Fruit fly (Drosophila melanogaster) whole organism, embryonic: Measurements from ENCODE around the gene CG9302.

ENCODE experiments used
- Antp ChIP-seq: fragments of 200-800 bp; sonication (Bioruptor generic); optimal IDR thresholded peaks from 3 replicates; lab custom pipeline; 2016; ENCODE audit warnings: missing biosample characterization, missing genetic modification characterization
- CG10959 ChIP-seq: fragments of 200-800 bp; sonication (Bioruptor generic); IDR thresholded peaks from 2 replicates; pipeline ENCODE4 v1.3.6; 2022; ENCODE audit warnings: missing biosample characterization, missing genetic modification characterization
- CG11085 ChIP-seq: fragments of 200-800 bp; sonication (Bioruptor generic); IDR thresholded peaks from 2 replicates; pipeline ENCODE4 v1.3.6; 2022; ENCODE audit warnings: missing biosample characterization, missing genetic modification characterization
- CG11093 ChIP-seq: fragments of 200-800 bp; sonication (Bioruptor generic); IDR thresholded peaks from 3 replicates; pipeline ENCODE4 v1.3.6; 2022; ENCODE audit warnings: missing biosample characterization, missing genetic modification characterization
- CG13424 ChIP-seq: fragments of 200-800 bp; sonication (Bioruptor generic); optimal IDR thresholded peaks from 2 replicates; lab custom pipeline; 2019; ENCODE audit warnings: missing biosample characterization, mild to moderate bottlenecking, missing genetic modification characterization, moderate library complexity
- CG14667 ChIP-seq: fragments of 200-800 bp; sonication (Bioruptor generic); IDR thresholded peaks from 2 replicates; pipeline ENCODE4 v1.3.6; 2022; ENCODE audit warnings: missing biosample characterization, missing genetic modification characterization
- CG1647 ChIP-seq: fragments of 200-800 bp; sonication (Bioruptor generic); optimal IDR thresholded peaks from 3 replicates; lab custom pipeline; 2016; ENCODE audit warnings: missing biosample characterization, missing genetic modification characterization
- CG16815 ChIP-seq: fragments of 200-800 bp; sonication (Bioruptor generic); optimal IDR thresholded peaks from 3 replicates; lab custom pipeline; 2017; ENCODE audit warnings: missing biosample characterization, mild to moderate bottlenecking, missing genetic modification characterization
- CG17361 ChIP-seq: fragments of 200-800 bp; sonication (Bioruptor generic); IDR thresholded peaks from 3 replicates; pipeline ENCODE4 v1.3.6; 2022; ENCODE audit warnings: missing biosample characterization, missing genetic modification characterization
- CG17802 ChIP-seq: fragments of 200-800 bp; sonication (Bioruptor generic); optimal IDR thresholded peaks from 2 replicates; lab custom pipeline; 2018; ENCODE audit warnings: missing biosample characterization, mild to moderate bottlenecking, missing genetic modification characterization, moderate library complexity
- CG18476 ChIP-seq: fragments of 200-800 bp; sonication (Bioruptor generic); optimal IDR thresholded peaks from 2 replicates; lab custom pipeline; 2016; ENCODE audit warnings: missing biosample characterization, mild to moderate bottlenecking, missing genetic modification characterization
- CG18619 ChIP-seq: fragments of 200-800 bp; sonication (Bioruptor generic); optimal IDR thresholded peaks from 3 replicates; lab custom pipeline; 2017; ENCODE audit warnings: missing biosample characterization, mild to moderate bottlenecking, missing genetic modification characterization
- CG2889 ChIP-seq: fragments of 200-800 bp; sonication (Bioruptor generic); IDR thresholded peaks from 3 replicates; pipeline ENCODE4 v1.3.6; 2022; ENCODE audit warnings: missing biosample characterization, missing genetic modification characterization
- CG3726 ChIP-seq: fragments of 200-800 bp; sonication (Bioruptor generic); IDR thresholded peaks from 3 replicates; pipeline ENCODE4, ENCODE4 v1.3.6; 2022; ENCODE audit warnings: missing biosample characterization, missing genetic modification characterization
- CG4360 ChIP-seq: fragments of 200-800 bp; sonication (Bioruptor generic); IDR thresholded peaks from 2 replicates; pipeline ENCODE4 v1.3.6; 2022; ENCODE audit warnings: missing biosample characterization, missing genetic modification characterization
- CG43689 ChIP-seq: fragments of 200-800 bp; sonication (Bioruptor generic); IDR thresholded peaks from 2 replicates; pipeline ENCODE4 v1.3.6; 2022; ENCODE audit warnings: missing biosample characterization, missing genetic modification characterization
- CG4424 ChIP-seq: fragments of 200-800 bp; sonication (Bioruptor generic); optimal IDR thresholded peaks from 3 replicates; lab custom pipeline; 2016; ENCODE audit warnings: missing biosample characterization, missing genetic modification characterization
- CG4854 ChIP-seq: fragments of 200-800 bp; sonication (Bioruptor generic); optimal IDR thresholded peaks from 2 replicates; lab custom pipeline; 2016; ENCODE audit warnings: missing biosample characterization, missing genetic modification characterization, inconsistent platforms
- CG6683 ChIP-seq: fragments of 200-800 bp; sonication (Bioruptor generic); optimal IDR thresholded peaks from 2 replicates; lab custom pipeline; 2017; ENCODE audit warnings: missing biosample characterization, mild to moderate bottlenecking, missing genetic modification characterization, missing genetic modification reagents
- CG8388 ChIP-seq: fragments of 200-800 bp; sonication (Bioruptor generic); optimal IDR thresholded peaks from 2 replicates; lab custom pipeline; 2019; ENCODE audit warnings: missing biosample characterization, mild to moderate bottlenecking, missing genetic modification characterization, moderate library complexity
- CkIIα-i1 ChIP-seq: fragments of 200-800 bp; sonication (Bioruptor generic); IDR thresholded peaks from 2 replicates; pipeline ENCODE4 v1.3.6; 2022; ENCODE audit warnings: missing biosample characterization, missing genetic modification characterization
- Dad ChIP-seq: fragments of 200-800 bp; sonication (Bioruptor generic); optimal IDR thresholded peaks from 3 replicates; lab custom pipeline; 2016; ENCODE audit warnings: missing biosample characterization, missing genetic modification characterization
- Dip3 ChIP-seq: fragments of 200-800 bp; sonication (Bioruptor generic); optimal IDR thresholded peaks from 3 replicates; lab custom pipeline; 2016; ENCODE audit warnings: missing biosample characterization, missing genetic modification characterization
- Doc2 ChIP-seq: fragments of 200-800 bp; sonication (Bioruptor generic); IDR thresholded peaks from 2 replicates; pipeline ENCODE4 v1.3.6; 2022; ENCODE audit warnings: missing biosample characterization, missing genetic modification characterization
- Fer1 ChIP-seq: fragments of 200-800 bp; sonication (Bioruptor generic); optimal IDR thresholded peaks from 2 replicates; lab custom pipeline; 2017; ENCODE audit warnings: missing biosample characterization, mild to moderate bottlenecking, missing genetic modification characterization
- H2.0 ChIP-seq: fragments of 200-800 bp; sonication (Bioruptor generic); IDR thresholded peaks from 2 replicates; pipeline ENCODE4 v1.3.6; 2022; ENCODE audit warnings: missing biosample characterization, missing genetic modification characterization
- HLHmδ ChIP-seq: fragments of 200-800 bp; sonication (Bioruptor generic); optimal IDR thresholded peaks from 2 replicates; lab custom pipeline; 2018; ENCODE audit warnings: missing biosample characterization, mild to moderate bottlenecking, missing genetic modification characterization, moderate library complexity
- Hr39 ChIP-seq: fragments of >200 bp; optimal IDR thresholded peaks from 2 replicates; lab custom pipeline; 2017
- MBD-R2 ChIP-seq: fragments of 200-800 bp; sonication (Bioruptor generic); IDR thresholded peaks from 2 replicates; pipeline ENCODE4 v1.3.6; 2022; ENCODE audit warnings: missing biosample characterization, missing genetic modification characterization
- Mes4 ChIP-seq: fragments of 200-800 bp; sonication (Bioruptor generic); optimal IDR thresholded peaks from 2 replicates; lab custom pipeline; 2016; ENCODE audit warnings: missing biosample characterization, missing genetic modification characterization
- Mrtf ChIP-seq: fragments of 200-800 bp; sonication (Bioruptor generic); IDR thresholded peaks from 3 replicates; pipeline ENCODE4 v1.3.6; 2022; ENCODE audit warnings: missing biosample characterization, missing genetic modification characterization
- Myb ChIP-seq: fragments of 200-800 bp; sonication (Bioruptor generic); optimal IDR thresholded peaks from 2 replicates; lab custom pipeline; 2016; ENCODE audit warnings: missing biosample characterization, missing genetic modification characterization
- NC2α ChIP-seq: fragments of 200-800 bp; sonication (Bioruptor generic); optimal IDR thresholded peaks from 2 replicates; lab custom pipeline; 2016; ENCODE audit warnings: missing biosample characterization, missing genetic modification characterization
- NK7.1 ChIP-seq: fragments of 200-800 bp; sonication (Bioruptor generic); optimal IDR thresholded peaks from 3 replicates; lab custom pipeline; 2016; ENCODE audit warnings: missing biosample characterization, missing genetic modification characterization
- Nf-YC ChIP-seq: fragments of 200-800 bp; optimal IDR thresholded peaks from 3 replicates; lab custom pipeline; 2019; ENCODE audit warnings: missing biosample characterization, mild to moderate bottlenecking, missing genetic modification characterization, moderate library complexity
- Trl ChIP-seq, 3 experiments: fragments of >200 bp in 2 of 3; fragments of 200-800 bp in 1 of 3; sonication (Bioruptor generic) in 1 of 3; optimal IDR thresholded peaks; 2 replicates in 1 of 3; 3 replicates in 2 of 3; lab custom pipeline; 2016 to 2017; ENCODE audit warnings: missing biosample characterization in 1 of 3, missing genetic modification characterization in 1 of 3
- az2 ChIP-seq: fragments of 200-800 bp; sonication (Bioruptor generic); optimal IDR thresholded peaks from 3 replicates; lab custom pipeline; 2016; ENCODE audit warnings: missing biosample characterization, missing genetic modification characterization
- gsb-n ChIP-seq: fragments of 200-800 bp; sonication (Bioruptor generic); optimal IDR thresholded peaks from 3 replicates; lab custom pipeline; 2018; ENCODE audit warnings: missing biosample characterization, mild to moderate bottlenecking, missing genetic modification characterization
- jumu ChIP-seq: fragments of 200-800 bp; sonication (Bioruptor generic); optimal IDR thresholded peaks from 3 replicates; lab custom pipeline; 2016; ENCODE audit warnings: missing biosample characterization, missing genetic modification characterization
- lola ChIP-seq, 3 experiments: fragments of >200 bp in 2 of 3; fragments of 200-800 bp in 1 of 3; sonication (Bioruptor generic) in 1 of 3; optimal IDR thresholded peaks; 2 replicates each; lab custom pipeline; 2017 to 2019; ENCODE audit warnings: missing biosample characterization in 3 of 3, missing genetic modification characterization in 3 of 3, mild to moderate bottlenecking in 1 of 3, moderate library complexity in 1 of 3
- pfk ChIP-seq: fragments of 200-800 bp; sonication (Bioruptor generic); optimal IDR thresholded peaks from 2 replicates; lab custom pipeline; 2018; ENCODE audit warnings: missing biosample characterization, mild to moderate bottlenecking, missing genetic modification characterization, moderate library complexity
- psq ChIP-seq: fragments of 200-800 bp; sonication (Bioruptor generic); optimal IDR thresholded peaks from 2 replicates; lab custom pipeline; 2017; ENCODE audit warnings: missing biosample characterization, missing genetic modification characterization
- pum ChIP-seq: fragments of 200-800 bp; sonication (Bioruptor generic); optimal IDR thresholded peaks from 2 replicates; lab custom pipeline; 2016; ENCODE audit warnings: missing biosample characterization, missing genetic modification characterization
- pzg ChIP-seq: fragments of 200-800 bp; sonication (Bioruptor generic); optimal IDR thresholded peaks from 3 replicates; lab custom pipeline; 2018; ENCODE audit warnings: missing biosample characterization, mild to moderate bottlenecking, missing genetic modification characterization, moderate library complexity
- ranshi ChIP-seq: fragments of 200-800 bp; sonication (Bioruptor generic); IDR thresholded peaks from 2 replicates; pipeline ENCODE4 v1.3.6; 2022; ENCODE audit warnings: missing biosample characterization, missing genetic modification characterization
- seq ChIP-seq: fragments of 200-800 bp; sonication (Bioruptor generic); IDR thresholded peaks from 2 replicates; pipeline ENCODE4 v1.3.6; 2022; ENCODE audit warnings: missing biosample characterization, missing genetic modification characterization
- slou ChIP-seq: fragments of 200-800 bp; sonication (Bioruptor generic); optimal IDR thresholded peaks from 3 replicates; lab custom pipeline; 2016; ENCODE audit warnings: missing biosample characterization, missing genetic modification characterization
- tin ChIP-seq: fragments of 200-800 bp; sonication (Bioruptor generic); optimal IDR thresholded peaks from 3 replicates; lab custom pipeline; 2016; ENCODE audit warnings: missing biosample characterization, missing genetic modification characterization
- tio ChIP-seq: fragments of 200-800 bp; sonication (Bioruptor generic); optimal IDR thresholded peaks from 2 replicates; lab custom pipeline; 2017; ENCODE audit warnings: missing biosample characterization, missing genetic modification characterization, inconsistent platforms
- unc-4 ChIP-seq: fragments of 200-800 bp; sonication (Bioruptor generic); IDR thresholded peaks from 2 replicates; pipeline ENCODE4 v1.3.6; 2022; ENCODE audit warnings: missing biosample characterization, missing genetic modification characterization; ENCODE audit not compliant: partially characterized antibody

The CG9302 gene

dm6 chr2L:13373435-13374242 lies 4.7 kb downstream of the CG9302 start, which contains the start of the genes Bdp1 and CG6565 (continued):
- TF ChIP-seq Dad (peak; percentile 98), CG1647 (GFP tag; lab: Kevin White, UChicago) (peak; percentile 98), lola (GFP tag; optimal IDR thresholded peaks at IDR 0.05; lab: Kevin White, UChicago) (peak in 1 of 3 experiments; percentile 97), ranshi (peak; percentile 95), gsb-n (tag; lab: Kevin White, UChicago) (peak; percentile 96), pfk (GFP tag; lab: Kevin White, UChicago) (peak; percentile 44), CG8388 (GFP tag; lab: Kevin White, UChicago) (peak; percentile 94), CG3726 (GFP tag; lab: Robert Waterston, UW) (peak; percentile 89; the same call in 2 of the 3 replicates), CG11093 (GFP tag; lab: Robert Waterston, UW) (peak; percentile 97), seq (GFP tag; lab: Robert Waterston, UW) (peak; percentile 93), CG18476 (GFP tag; lab: Kevin White, UChicago) (peak; percentile 97), CG4360 (GFP tag; lab: Robert Waterston, UW) (peak; percentile 48; the same call in 1 of the 2 replicates), CG6683 (GFP tag; lab: Kevin White, UChicago) (peak; percentile 86), Mes4 (GFP tag; lab: Kevin White, UChicago) (peak; percentile 97), CG10959 (GFP tag; lab: Robert Waterston, UW) (peak; percentile 90), Dip3 (GFP tag; lab: Kevin White, UChicago) (peak; percentile 99), pzg (peak; percentile 49), CG16815 (GFP tag; lab: Kevin White, UChicago) (peak; percentile 99), tio (peak; percentile 99), CG4854 (GFP tag; lab: Kevin White, UChicago) (peak; percentile 97), Antp (GFP tag; lab: Kevin White, UChicago) (peak; percentile 98), NK7.1 (GFP tag; lab: Kevin White, UChicago) (peak; percentile 95), HLHmδ (GFP tag; lab: Kevin White, UChicago) (no peak), unc-4 (GFP tag; lab: Robert Waterston, UW) (no peak), CG17802 (tag; lab: Kevin White, UChicago) (peak; percentile 87), CG18619 (peak; percentile 97), CG4424 (GFP tag; lab: Kevin White, UChicago) (peak; percentile 99), psq (GFP tag; lab: Kevin White, UChicago) (peak; percentile 93), CG17361 (GFP tag; lab: Robert Waterston, UW) (peak; percentile 99), CkIIα-i1 (GFP tag; lab: Robert Waterston, UW) (peak; percentile 67; the same call in 1 of the 2 replicates), az2 (peak; percentile 98), pum (GFP tag; lab: Kevin White, UChicago) (peak; percentile 99), slou (GFP tag; lab: Kevin White, UChicago) (peak; percentile 98), Myb (GFP tag; lab: Kevin White, UChicago) (peak; percentile 94), Hr39 (no peak), jumu (GFP tag; lab: Kevin White, UChicago) (peak; percentile 99), Nf-YC (peak; percentile 84), CG14667 (GFP tag; lab: Robert Waterston, UW) (peak; percentile 91), CG2889 (GFP tag; lab: Robert Waterston, UW) (peak; percentile 90), Trl (optimal IDR thresholded peaks at IDR 0.05; lab: Kevin White, UChicago) (no peak), Trl (GFP tag; optimal IDR thresholded peaks at IDR 0.05; lab: Kevin White, UChicago) (peak; percentile 98), CG11085 (GFP tag; lab: Robert Waterston, UW) (peak; percentile 93), CG43689 (GFP tag; lab: Robert Waterston, UW) (peak; percentile 79), Fer1 (peak; percentile 95), NC2α (GFP tag; lab: Kevin White, UChicago) (peak; percentile 95), tin (GFP tag; lab: Kevin White, UChicago) (peak; percentile 98), Mrtf (peak; percentile 92), Doc2 (GFP tag; lab: Robert Waterston, UW) (peak; percentile 91), H2.0 (GFP tag; lab: Robert Waterston, UW) (peak; percentile 93), CG13424 (tag; lab: Kevin White, UChicago) (peak; percentile 97), MBD-R2 (peak; percentile 87)
